Worm (Caenorhabditis elegans) whole organism, L2 larva: ENCODE measurements around the gene ZC84.1.

Experiments used
- R02D3.7 ChIP-seq: fragments of 150-350 bp; optimal IDR thresholded peaks from 2 replicates; lab custom pipeline; 2014; ENCODE audit warnings: missing biosample characterization, missing genetic modification characterization
- alr-1 ChIP-seq: fragments of 150-350 bp; optimal IDR thresholded peaks from 2 replicates; lab custom pipeline; 2014; ENCODE audit warnings: missing biosample characterization, missing genetic modification characterization
- aly-2 ChIP-seq: fragments of 150-350 bp; optimal IDR thresholded peaks from 2 replicates; lab custom pipeline; 2014; ENCODE audit warnings: missing biosample characterization, missing genetic modification characterization
- elt-3 ChIP-seq: sonication (generic microtip); optimal IDR thresholded peaks from 2 replicates; lab custom pipeline; 2017; ENCODE audit warnings: missing biosample characterization, missing genetic modification characterization
- fos-1 ChIP-seq: fragments of 150-350 bp; optimal IDR thresholded peaks from 2 replicates; lab custom pipeline; 2014; ENCODE audit warnings: missing biosample characterization, missing genetic modification characterization
- lin-13 ChIP-seq: fragments of 150-350 bp; optimal IDR thresholded peaks from 2 replicates; lab custom pipeline; 2014; ENCODE audit warnings: missing biosample characterization, missing genetic modification reagents, missing genetic modification characterization
- lsy-2 ChIP-seq, 2 experiments: fragments of 150-350 bp in 1 of 2; sonication (generic microtip) in 1 of 2; optimal IDR thresholded peaks; 2 replicates each; lab custom pipeline; 2014 to 2017; ENCODE audit warnings: missing biosample characterization in 2 of 2, missing genetic modification characterization in 2 of 2
- nhr-237 ChIP-seq: fragments of 150-350 bp; optimal IDR thresholded peaks from 2 replicates; lab custom pipeline; 2014; ENCODE audit warnings: missing biosample characterization, missing genetic modification characterization
- snpc-4 ChIP-seq: fragments of 150-350 bp; optimal IDR thresholded peaks from 2 replicates; lab custom pipeline; 2014; ENCODE audit warnings: missing biosample characterization, missing genetic modification characterization
- unc-62 ChIP-seq: fragments of 150-350 bp; optimal IDR thresholded peaks from 2 replicates; lab custom pipeline; 2014; ENCODE audit warnings: missing biosample characterization, missing genetic modification reagents, missing genetic modification characterization

DNA sequence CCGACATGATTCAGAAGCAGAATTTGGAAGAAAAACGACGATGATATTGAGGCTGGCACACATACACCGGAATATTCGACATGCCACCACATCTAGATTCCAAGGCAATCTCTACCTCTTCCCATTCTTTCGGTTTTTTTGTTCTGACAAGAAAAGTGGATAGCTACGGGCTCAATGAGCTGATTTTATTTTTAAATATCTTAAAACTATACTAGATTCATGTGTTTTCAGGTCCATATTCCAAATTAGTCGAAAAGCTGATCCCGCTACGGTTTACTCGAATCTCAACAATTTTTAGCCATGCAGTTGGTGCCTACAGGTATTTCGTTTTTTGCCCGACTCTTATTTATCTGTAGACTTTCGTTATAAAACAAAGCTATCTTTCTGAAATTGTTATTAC is 36.6 kb upstream of the ZC84.1 start, which contains the start of gene dat-1:
- TF ChIP-seq aly-2 (tag; lab: Kevin White, UChicago) (no peak), snpc-4 (tag; lab: Kevin White, UChicago) (no peak), unc-62 (GFP tag; lab: Kevin White, UChicago) (no peak), lin-13 (GFP tag; lab: Kevin White, UChicago) (no peak), R02D3.7 (tag; lab: Kevin White, UChicago) (no peak), alr-1 (tag; lab: Kevin White, UChicago) (no peak), elt-3 (tag; lab: Kevin White, UChicago) (no peak), lsy-2 (tag; optimal IDR thresholded peaks at IDR 0.05; lab: Kevin White, UChicago) (no peak), nhr-237 (no peak), fos-1 (tag; lab: Kevin White, UChicago) (no peak)
